Worm (Caenorhabditis elegans): ENCODE results near the gene lgc-56.
A peak's percentile ranks its signal among the peaks of the same experiment; 100 is the strongest.

DNA sequence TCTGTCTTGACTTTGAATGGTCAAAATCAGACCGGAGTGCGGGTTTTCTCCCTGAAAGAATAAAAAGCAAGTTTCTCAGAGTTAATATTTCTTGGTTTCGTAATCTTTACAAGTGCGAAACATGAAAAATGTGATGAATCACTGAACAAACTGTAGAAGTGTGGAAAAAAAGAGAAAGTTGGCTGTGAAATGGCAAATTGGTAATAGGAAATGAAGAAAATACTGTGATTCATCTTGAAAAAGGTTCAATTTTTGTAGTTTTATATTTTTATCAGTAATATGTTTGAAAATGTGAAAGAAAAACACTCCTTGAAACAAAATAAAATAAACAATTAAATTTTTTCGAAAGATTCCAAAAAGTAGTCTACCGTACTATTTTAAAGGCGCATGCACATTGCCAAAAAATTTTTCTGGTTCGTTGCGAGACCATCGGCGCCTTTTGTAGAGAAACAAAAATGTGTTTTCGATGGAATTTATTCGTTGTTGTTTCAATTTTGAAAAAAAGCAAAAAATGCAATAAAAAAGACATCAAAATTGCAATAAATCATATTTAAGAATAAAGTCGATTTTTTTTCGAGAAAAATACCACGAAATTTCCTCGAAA lies 38.4 kb upstream of the lgc-56 start, which contains the start of gene pld-1:
- TF ChIP-seq efl-1 (GFP tag; optimal IDR thresholded peaks at IDR 0.05), result peak; percentile 80
- TF ChIP-seq lin-54 (GFP tag; optimal IDR thresholded peaks at IDR 0.05), result peak; percentile 36
- TF ChIP-seq ceh-27 (GFP tag; optimal IDR thresholded peaks at IDR 0.05), result no peak
- no peak for TF ChIP-seq F52B5.7 (tag; optimal IDR thresholded peaks at IDR 0.05)
- TF ChIP-seq dpff-1 (tag; optimal IDR thresholded peaks at IDR 0.05), result no peak
- TF ChIP-seq B0019.2 (GFP tag; conservative IDR thresholded peaks at IDR 0.05), result no peak
- no peak for TF ChIP-seq ama-1 (optimal IDR thresholded peaks at IDR 0.05)
- no peak for TF ChIP-seq ama-1 (GFP tag; optimal IDR thresholded peaks at IDR 0.05)

Data from whole organism, young adult.